Fruit fly (Drosophila melanogaster) whole organism: ENCODE measurements around the gene Ndae1.

Source experiments
- CG8478 ChIP-seq: fragments of >200 bp; optimal IDR thresholded peaks from 2 replicates; lab custom pipeline; 2018; ENCODE audit warnings: inconsistent platforms
- psq ChIP-seq: fragments of >200 bp; optimal IDR thresholded peaks from 2 replicates; lab custom pipeline; 2017

dm6 chr2L:7175786-7176185 is 73.4 kb downstream of the Ndae1 start:
- TF ChIP-seq CG8478 (no peak), psq (lab: Kevin White, UChicago) (no peak)
